Worm (Caenorhabditis elegans) whole organism, late embryonic: ENCODE measurements around the gene fipr-21.

Source experiments
- F13H6.1 ChIP-seq: sonication (generic microtip); optimal IDR thresholded peaks from 2 replicates; lab custom pipeline; 2016; ENCODE audit warnings: missing genetic modification characterization, missing compliant biosample characterization
- K09A11.1 ChIP-seq: sonication (generic microtip); optimal IDR thresholded peaks from 2 replicates; lab custom pipeline; 2017; ENCODE audit warnings: antibody characterized with exemption, mild to moderate bottlenecking, missing genetic modification characterization, missing compliant biosample characterization; ENCODE audit not compliant: insufficient read depth
- ama-1 ChIP-seq: fragments of 150-350 bp; optimal IDR thresholded peaks from 2 replicates; lab custom pipeline; 2014
- ceh-22 ChIP-seq: sonication (generic microtip); optimal IDR thresholded peaks from 2 replicates; lab custom pipeline; 2017; ENCODE audit warnings: missing biosample characterization, missing genetic modification characterization
- ceh-31 ChIP-seq: sonication (generic microtip); optimal IDR thresholded peaks from 2 replicates; lab custom pipeline; 2016; ENCODE audit warnings: missing genetic modification characterization, missing compliant biosample characterization
- eyg-1 ChIP-seq: sonication (generic microtip); optimal IDR thresholded peaks from 2 replicates; lab custom pipeline; 2016; ENCODE audit warnings: missing genotype, missing genetic modification characterization, missing compliant biosample characterization
- fax-1 ChIP-seq: sonication (generic microtip); optimal IDR thresholded peaks from 2 replicates; lab custom pipeline; 2016; ENCODE audit warnings: missing genotype, missing genetic modification characterization, missing compliant biosample characterization
- fkh-6 ChIP-seq: sonication (generic microtip); optimal IDR thresholded peaks from 2 replicates; lab custom pipeline; 2016; ENCODE audit warnings: missing genetic modification characterization, missing compliant biosample characterization
- hlh-6 ChIP-seq: sonication (generic microtip); optimal IDR thresholded peaks from 2 replicates; lab custom pipeline; 2016; ENCODE audit warnings: missing genotype, missing genetic modification characterization, missing compliant biosample characterization
- lim-6 ChIP-seq: sonication (generic microtip); optimal IDR thresholded peaks from 2 replicates; lab custom pipeline; 2016; ENCODE audit warnings: missing genetic modification characterization, missing compliant biosample characterization
- pha-4 ChIP-seq: fragments of 150-350 bp; optimal IDR thresholded peaks from 2 replicates; lab custom pipeline; 2018; ENCODE audit warnings: missing biosample characterization, missing genetic modification reagents, missing genetic modification characterization
- unc-86 ChIP-seq: sonication (generic microtip); optimal IDR thresholded peaks from 2 replicates; lab custom pipeline; 2016; ENCODE audit warnings: missing genetic modification characterization, missing compliant biosample characterization

- TF ChIP-seq eyg-1 (no peak), lim-6 (tag; lab: Kevin White, UChicago) (no peak), ama-1 (lab: Kevin White, UChicago) (no peak), pha-4 (tag; lab: Kevin White, UChicago) (no peak), F13H6.1 (tag; lab: Kevin White, UChicago) (no peak), ceh-22 (tag; lab: Kevin White, UChicago) (no peak), fax-1 (tag; lab: Kevin White, UChicago) (no peak), hlh-6 (tag; lab: Kevin White, UChicago) (no peak), fkh-6 (tag; lab: Kevin White, UChicago) (no peak), unc-86 (tag; lab: Kevin White, UChicago) (no peak), K09A11.1 (tag; lab: Kevin White, UChicago) (no peak), ceh-31 (tag; lab: Kevin White, UChicago) (no peak)
These were observed 25.0 kb upstream of the fipr-21 start, which contains the start of gene slc-9B.1 for ce11 chrX:10279299-10279698.
